Worm (Caenorhabditis elegans): Measurements from ENCODE around the gene hlh-6.

ce11 chrII:9606485-9607036 is 8.1 kb downstream of the hlh-6 start:
- TF ChIP-seq ama-1 (optimal IDR thresholded peaks at IDR 0.05) (no peak), tbx-37 (GFP tag; conservative IDR thresholded peaks at IDR 0.05) (no peak), B0310.2 (tag; optimal IDR thresholded peaks at IDR 0.05) (no peak), flt-1 (GFP tag; IDR thresholded peaks at IDR 0.05) (no peak)
